Worm (Caenorhabditis elegans) whole organism, L4/young adult: ENCODE data around the gene K01G5.10.

ENCODE experiments used
- dao-5 ChIP-seq: sonication (generic microtip); optimal IDR thresholded peaks from 2 replicates; lab custom pipeline; 2016; ENCODE audit warnings: missing genotype, missing genetic modification characterization, moderate library complexity, missing compliant biosample characterization
- him-1 ChIP-seq: sonication (generic microtip); optimal IDR thresholded peaks from 2 replicates; lab custom pipeline; 2016; ENCODE audit warnings: missing genotype, missing genetic modification reagents, missing genetic modification characterization, missing compliant biosample characterization

- TF ChIP-seq dao-5 (tag; lab: Kevin White, UChicago) (no peak), him-1 (tag; lab: Kevin White, UChicago) (no peak)
Observed at ce11 chrIII:10807956-10808355, 49.6 kb upstream of the K01G5.10 start.
